Fruit fly (Drosophila melanogaster) whole organism, pupa: ENCODE measurements around the gene LKRSDH.

Source experiments
- CG10348 ChIP-seq: fragments of 200-800 bp; sonication (Bioruptor generic); IDR thresholded peaks from 2 replicates; pipeline ENCODE4 v1.3.6; 2022; ENCODE audit warnings: missing biosample characterization, missing genetic modification characterization
- CG12605 ChIP-seq: fragments of 200-800 bp; sonication (Bioruptor generic); IDR thresholded peaks from 2 replicates; pipeline ENCODE4 v1.3.6; 2022; ENCODE audit warnings: missing biosample characterization, missing genetic modification characterization
- CG13204 ChIP-seq: fragments of 200-800 bp; sonication (Bioruptor generic); optimal IDR thresholded peaks from 2 replicates; lab custom pipeline; 2018; ENCODE audit warnings: missing biosample characterization, mild to moderate bottlenecking, missing genetic modification characterization, moderate library complexity
- CG14655 ChIP-seq: fragments of 200-800 bp; sonication (Bioruptor generic); optimal IDR thresholded peaks from 3 replicates; lab custom pipeline; 2017; ENCODE audit warnings: mild to moderate bottlenecking, missing biosample characterization, missing genetic modification reagents, missing genetic modification characterization
- CG15710 ChIP-seq: fragments of 200-800 bp; sonication (Bioruptor generic); optimal IDR thresholded peaks from 2 replicates; lab custom pipeline; 2018; ENCODE audit warnings: missing biosample characterization, mild to moderate bottlenecking, missing genetic modification characterization, moderate library complexity
- CG17806 ChIP-seq: fragments of 200-800 bp; sonication (Bioruptor generic); optimal IDR thresholded peaks from 2 replicates; lab custom pipeline; 2018; ENCODE audit warnings: missing biosample characterization, mild to moderate bottlenecking, missing genetic modification characterization, moderate library complexity
- CG32121 ChIP-seq: fragments of 200-800 bp; sonication (Bioruptor generic); IDR thresholded peaks from 2 replicates; pipeline ENCODE4 v1.3.6; 2022; ENCODE audit warnings: missing biosample characterization, missing genetic modification characterization
- CG34367 ChIP-seq: fragments of 200-800 bp; sonication (Bioruptor generic); optimal IDR thresholded peaks from 2 replicates; lab custom pipeline; 2018; ENCODE audit warnings: missing biosample characterization, mild to moderate bottlenecking, missing genetic modification characterization
- CG4496 ChIP-seq: fragments of 200-800 bp; sonication (Bioruptor generic); IDR thresholded peaks from 3 replicates; pipeline ENCODE4 v1.3.6; 2022; ENCODE audit warnings: missing biosample characterization, missing genetic modification characterization
- CG8159 ChIP-seq: fragments of 200-800 bp; sonication (Bioruptor generic); optimal IDR thresholded peaks from 3 replicates; lab custom pipeline; 2018; ENCODE audit warnings: missing biosample characterization, mild to moderate bottlenecking, missing genetic modification characterization, moderate library complexity
- CG8301 ChIP-seq: fragments of 200-800 bp; sonication (Bioruptor generic); optimal IDR thresholded peaks from 2 replicates; lab custom pipeline; 2018; ENCODE audit warnings: missing biosample characterization, mild to moderate bottlenecking, missing genetic modification characterization
- CG9948 ChIP-seq: fragments of 200-800 bp; sonication (Bioruptor generic); optimal IDR thresholded peaks from 2 replicates; lab custom pipeline; 2018; ENCODE audit warnings: missing biosample characterization, mild to moderate bottlenecking, missing genetic modification characterization, moderate library complexity
- D1 ChIP-seq: fragments of 200-800 bp; sonication (Bioruptor generic); optimal IDR thresholded peaks from 2 replicates; lab custom pipeline; 2018; ENCODE audit warnings: missing biosample characterization, mild to moderate bottlenecking, missing genetic modification characterization, moderate library complexity
- EcR ChIP-seq: fragments of 200-800 bp; sonication (Bioruptor generic); optimal IDR thresholded peaks from 3 replicates; lab custom pipeline; 2019; ENCODE audit warnings: missing biosample characterization, missing genetic modification characterization, mild to moderate bottlenecking, moderate library complexity, missing genetic modification reagents
- Ets98B ChIP-seq: fragments of 200-800 bp; sonication (Bioruptor generic); IDR thresholded peaks from 2 replicates; pipeline ENCODE4 v1.3.6; 2022; ENCODE audit warnings: missing biosample characterization, missing genetic modification characterization
- Pif1A ChIP-seq: fragments of 200-800 bp; sonication (Bioruptor generic); optimal IDR thresholded peaks from 3 replicates; lab custom pipeline; 2016; ENCODE audit warnings: missing biosample characterization, missing genetic modification characterization
- Pif1B ChIP-seq: fragments of 200-800 bp; sonication (Bioruptor generic); optimal IDR thresholded peaks from 3 replicates; lab custom pipeline; 2016; ENCODE audit warnings: missing biosample characterization, missing genetic modification characterization
- Snoo ChIP-seq: fragments of 200-800 bp; sonication (Bioruptor generic); optimal IDR thresholded peaks from 3 replicates; lab custom pipeline; 2017; ENCODE audit warnings: missing biosample characterization, mild to moderate bottlenecking, missing genetic modification characterization, inconsistent platforms
- fd96Ca ChIP-seq: fragments of 200-800 bp; sonication (Bioruptor generic); IDR thresholded peaks from 3 replicates; pipeline ENCODE4 v1.3.6; 2022; ENCODE audit warnings: missing biosample characterization, missing genetic modification characterization
- gl ChIP-seq: fragments of 200-800 bp; sonication (Bioruptor generic); optimal IDR thresholded peaks from 2 replicates; lab custom pipeline; 2018; ENCODE audit warnings: missing biosample characterization, mild to moderate bottlenecking, missing genetic modification characterization
- rn ChIP-seq: fragments of 200-800 bp; sonication (Bioruptor generic); IDR thresholded peaks from 2 replicates; pipeline ENCODE4 v1.3.6; 2022; ENCODE audit warnings: missing biosample characterization, missing genetic modification characterization

The LKRSDH gene

DNA sequence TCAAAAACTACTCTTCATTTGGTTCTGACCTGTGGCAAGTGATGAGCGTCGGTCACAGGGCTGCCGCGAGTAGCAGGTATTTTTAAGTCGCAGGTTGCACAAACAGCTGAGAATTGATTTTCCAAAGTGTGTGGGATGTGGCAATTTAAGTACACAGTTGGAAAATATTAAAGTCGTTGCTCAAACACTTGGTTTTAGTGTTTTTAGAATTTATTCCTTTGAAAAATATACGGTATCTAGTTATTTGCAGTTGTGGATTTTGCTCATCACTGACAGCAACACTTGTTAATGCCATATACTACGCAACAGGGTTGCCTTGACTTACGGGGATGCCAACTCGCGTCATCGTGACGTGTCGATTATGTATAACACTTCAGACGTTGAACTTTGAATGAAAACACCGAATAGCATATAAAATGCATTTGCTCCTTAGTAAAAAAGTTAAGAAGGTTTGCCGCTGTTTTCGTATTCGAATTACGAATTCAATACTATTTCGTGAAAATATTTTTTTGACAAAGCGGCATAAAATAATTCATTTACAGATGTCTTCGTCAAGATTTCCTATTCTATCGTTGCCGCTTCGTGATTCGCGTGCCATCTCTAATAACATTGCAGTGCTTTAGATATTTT, 4.2 kb upstream of the LKRSDH start, which contains the start of the genes Herp and r2d2:
Herp (minus strand) TSS at position 255 of the 630 bp plus-strand sequence.
r2d2 (plus strand) TSS at position 344 of the 630 bp plus-strand sequence.
- TF ChIP-seq EcR (GFP tag; lab: Kevin White, UChicago) = peak; percentile 56
- TF ChIP-seq D1 = no peak
- peak; percentile 88 for TF ChIP-seq Pif1A
- no peak for TF ChIP-seq CG13204
- peak; percentile 87 for TF ChIP-seq CG8301
- TF ChIP-seq CG17806 (tag; lab: Kevin White, UChicago) = peak; percentile 77
- peak; percentile 84 for TF ChIP-seq Snoo
- TF ChIP-seq CG12605 = peak; percentile 55
- peak; percentile 84 for TF ChIP-seq Pif1B
- TF ChIP-seq gl (tag; lab: Kevin White, UChicago) = peak; percentile 73
- TF ChIP-seq CG4496 = peak; percentile 87
- peak; percentile 87 for TF ChIP-seq CG14655
- TF ChIP-seq CG32121 (GFP tag; lab: Robert Waterston, UW) = peak; percentile 78
- no peak; the same call in 1 of the 2 replicates for TF ChIP-seq rn (GFP tag; lab: Robert Waterston, UW)
- TF ChIP-seq CG8159 = peak; percentile 88
- peak; percentile 52; the same call in 1 of the 2 replicates for TF ChIP-seq CG10348 (GFP tag; lab: Robert Waterston, UW)
- TF ChIP-seq fd96Ca = peak; percentile 93
- peak; percentile 88 for TF ChIP-seq CG15710
- peak; percentile 82 for TF ChIP-seq CG9948
- TF ChIP-seq CG34367 (tag; lab: Kevin White, UChicago) = peak; percentile 84
- peak; percentile 81 for TF ChIP-seq Ets98B

DNA sequence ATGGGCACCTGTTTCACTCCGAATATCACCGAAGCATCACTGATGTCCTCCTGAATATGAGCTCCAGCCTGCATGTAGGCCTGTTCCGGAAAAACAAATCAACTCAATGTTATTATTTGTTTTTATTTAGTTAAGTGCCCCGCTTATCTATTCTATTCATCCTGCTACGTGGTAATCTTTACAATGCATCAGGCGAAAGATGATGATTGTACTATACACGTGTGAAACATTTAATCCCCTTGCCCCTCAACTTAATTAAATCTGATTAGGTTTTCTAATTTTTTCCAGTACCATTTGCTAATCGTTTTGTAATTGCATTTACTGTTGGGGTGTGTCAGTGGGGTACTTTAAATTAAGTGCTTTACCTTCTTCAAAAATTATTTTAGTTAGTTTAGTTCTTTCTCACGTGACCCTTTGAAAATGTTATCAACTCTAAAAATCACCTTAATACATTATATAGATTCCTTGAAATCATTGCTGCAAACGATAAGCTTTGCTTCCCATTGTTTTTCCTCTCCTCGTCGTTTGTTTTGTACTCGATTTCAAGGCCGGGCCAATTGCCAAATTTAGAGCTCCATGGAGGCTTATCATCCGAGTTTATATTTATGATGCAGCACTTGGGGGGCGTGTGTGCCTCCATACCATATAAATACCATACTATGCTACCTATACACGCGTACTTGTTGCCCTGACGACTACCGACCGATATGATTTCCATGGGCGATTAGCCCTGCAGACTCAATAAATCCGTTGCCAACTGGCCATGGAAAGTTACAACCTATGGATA, 877 bp downstream of the LKRSDH start:
- TF ChIP-seq CG8159 (no peak), CG12605 (no peak), CG8301 (no peak), CG13204 (no peak), D1 (no peak), CG15710 (no peak), CG34367 (tag; lab: Kevin White, UChicago) (no peak), CG32121 (GFP tag; lab: Robert Waterston, UW) (no peak)

DNA sequence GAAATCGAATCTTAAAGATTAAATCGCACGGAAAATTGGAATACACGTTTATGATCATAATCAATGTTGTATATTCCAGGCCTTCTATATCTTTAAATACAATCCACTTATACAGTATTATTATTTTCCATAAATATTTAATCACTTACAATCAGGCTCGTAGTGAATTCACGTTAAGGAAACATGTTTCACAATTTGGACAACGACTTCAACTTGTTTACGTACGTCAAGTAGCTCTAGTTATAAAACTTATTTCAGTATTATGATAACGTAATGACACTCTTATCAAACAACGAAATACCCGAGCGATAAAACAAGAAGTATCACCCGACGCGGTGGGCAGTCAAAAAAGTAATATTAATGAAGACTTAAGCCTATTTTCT, 4.4 kb downstream of the LKRSDH start:
- TF ChIP-seq CG34367 (tag; lab: Kevin White, UChicago) (no peak), CG17806 (tag; lab: Kevin White, UChicago) (no peak), CG32121 (GFP tag; lab: Robert Waterston, UW) (no peak), Snoo (no peak), CG9948 (no peak), CG12605 (no peak), fd96Ca (no peak), Ets98B (no peak), CG10348 (GFP tag; lab: Robert Waterston, UW) (no peak), CG15710 (no peak), CG13204 (no peak), rn (GFP tag; lab: Robert Waterston, UW) (no peak), CG4496 (no peak), gl (tag; lab: Kevin White, UChicago) (no peak)

DNA sequence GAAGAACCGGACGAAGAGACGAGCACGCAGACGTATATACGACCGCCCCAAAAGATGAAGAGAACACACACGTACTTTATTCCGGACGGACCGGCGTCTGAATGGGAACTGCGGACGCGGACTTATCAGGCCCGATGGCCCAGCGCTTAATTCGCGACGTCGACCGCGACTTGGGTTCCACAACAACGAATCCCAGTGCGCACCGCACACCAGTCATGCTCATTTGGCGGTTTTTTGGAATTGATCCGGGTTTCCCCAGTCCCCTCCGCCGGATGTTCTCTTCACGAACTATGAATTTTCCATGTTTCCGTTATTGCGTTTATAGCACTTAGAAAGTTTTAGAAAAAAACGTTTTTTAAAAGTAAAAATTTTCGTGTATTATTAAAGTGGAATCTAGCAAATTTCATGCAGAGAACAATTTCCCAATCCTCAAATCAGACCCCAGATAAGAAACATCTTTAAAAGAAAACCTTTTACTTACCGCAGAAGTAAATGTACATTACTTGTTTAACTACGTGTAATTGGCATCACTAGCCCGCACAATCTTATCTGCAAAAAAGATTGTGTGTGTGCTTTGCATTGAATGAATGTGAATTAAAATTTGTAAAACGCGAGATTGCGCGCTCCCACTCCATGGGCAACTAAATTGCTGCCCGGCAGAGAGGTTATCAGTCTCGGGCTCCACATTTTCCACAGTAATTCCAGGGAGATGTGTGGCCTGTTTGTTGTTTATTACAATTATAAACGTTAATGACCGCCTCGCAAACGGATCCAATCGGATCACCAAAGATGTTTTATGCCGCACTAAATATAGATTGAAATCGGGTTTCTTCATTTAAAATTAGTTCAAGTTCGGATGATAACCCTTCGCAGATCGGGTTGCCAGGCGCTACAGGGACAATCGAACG, 5.1 kb downstream of the LKRSDH start, which contains the start of gene CG7149:
CG7149 (minus strand) TSS at position 110 of the 908 bp plus-strand sequence.
- TF ChIP-seq CG12605 (0 out of 2 replicates have a peak, but pooled peaks have one; percentile 11), CG9948 (no peak), EcR (GFP tag; lab: Kevin White, UChicago) (peak; percentile 52), CG13204 (peak; percentile 67), CG4496 (peak; percentile 37; the same call in 1 of the 3 replicates), Snoo (peak; percentile 25), Ets98B (no peak; the same call in 1 of the 2 replicates), CG8159 (peak; percentile 46), CG17806 (tag; lab: Kevin White, UChicago) (no peak), CG15710 (no peak), CG34367 (tag; lab: Kevin White, UChicago) (no peak), fd96Ca (peak; percentile 13; the same call in 1 of the 3 replicates), CG14655 (peak; percentile 20)

DNA sequence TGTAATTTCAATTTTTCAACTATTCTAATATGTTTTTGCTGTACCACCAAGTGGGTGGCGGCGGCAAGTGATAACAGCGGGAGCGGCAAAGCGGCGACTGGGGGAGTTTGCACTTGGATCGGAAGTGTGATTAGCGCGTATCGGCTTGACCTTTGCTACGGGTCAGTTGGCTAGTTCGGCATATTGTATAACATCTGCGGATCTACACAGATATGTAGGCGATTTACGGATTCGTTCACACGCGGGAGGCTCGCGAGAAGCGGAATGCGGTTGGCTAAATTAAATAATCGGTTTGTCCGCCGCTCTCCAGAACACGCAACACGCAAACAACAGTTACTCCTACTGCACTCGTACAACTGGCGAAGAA, 5.7 kb downstream of the LKRSDH start:
- TF ChIP-seq rn (GFP tag; lab: Robert Waterston, UW) (no peak), CG4496 (no peak), CG32121 (GFP tag; lab: Robert Waterston, UW) (no peak), fd96Ca (no peak), CG14655 (no peak), EcR (GFP tag; lab: Kevin White, UChicago) (no peak), CG10348 (GFP tag; lab: Robert Waterston, UW) (no peak), CG9948 (no peak), CG12605 (no peak), CG8301 (no peak), CG17806 (tag; lab: Kevin White, UChicago) (no peak), Ets98B (no peak), Pif1A (no peak), CG8159 (no peak), CG13204 (no peak), CG15710 (no peak), CG34367 (tag; lab: Kevin White, UChicago) (no peak)
